Worm (Caenorhabditis elegans) whole organism, L2 larva: ENCODE results near the gene C46A5.6.

Experiments used
- R02D3.7 ChIP-seq: fragments of 150-350 bp; optimal IDR thresholded peaks from 2 replicates; lab custom pipeline; 2014; ENCODE audit warnings: missing biosample characterization, missing genetic modification characterization
- gmeb-1 ChIP-seq: fragments of 150-350 bp; optimal IDR thresholded peaks from 2 replicates; lab custom pipeline; 2014; ENCODE audit warnings: missing biosample characterization, missing genetic modification characterization
- lin-39 ChIP-seq: fragments of 150-350 bp; optimal IDR thresholded peaks from 2 replicates; lab custom pipeline; 2014; ENCODE audit warnings: missing biosample characterization, missing genetic modification reagents, missing genetic modification characterization
- lsy-2 ChIP-seq, 2 experiments: fragments of 150-350 bp in 1 of 2; sonication (generic microtip) in 1 of 2; optimal IDR thresholded peaks; 2 replicates each; lab custom pipeline; 2014 to 2017; ENCODE audit warnings: missing biosample characterization in 2 of 2, missing genetic modification characterization in 2 of 2
- nhr-237 ChIP-seq: fragments of 150-350 bp; optimal IDR thresholded peaks from 2 replicates; lab custom pipeline; 2014; ENCODE audit warnings: missing biosample characterization, missing genetic modification characterization
- nhr-25 ChIP-seq: fragments of 150-350 bp; sonication (generic microtip); optimal IDR thresholded peaks from 3 replicates; lab custom pipeline; 2014; ENCODE audit warnings: missing biosample characterization, missing genetic modification characterization
- sem-4 ChIP-seq: fragments of 150-350 bp; optimal IDR thresholded peaks from 2 replicates; lab custom pipeline; 2014; ENCODE audit warnings: missing biosample characterization, missing genetic modification reagents, missing genetic modification characterization
- unc-55 ChIP-seq: fragments of 150-350 bp; sonication (generic microtip); optimal IDR thresholded peaks from 3 replicates; lab custom pipeline; 2014; ENCODE audit warnings: missing biosample characterization, missing genetic modification reagents, missing genetic modification characterization
- unc-62 ChIP-seq: fragments of 150-350 bp; optimal IDR thresholded peaks from 2 replicates; lab custom pipeline; 2014; ENCODE audit warnings: missing biosample characterization, missing genetic modification reagents, missing genetic modification characterization
- ztf-11 ChIP-seq: sonication (generic microtip); optimal IDR thresholded peaks from 2 replicates; lab custom pipeline; 2017; ENCODE audit warnings: missing biosample characterization, missing genetic modification characterization

DNA sequence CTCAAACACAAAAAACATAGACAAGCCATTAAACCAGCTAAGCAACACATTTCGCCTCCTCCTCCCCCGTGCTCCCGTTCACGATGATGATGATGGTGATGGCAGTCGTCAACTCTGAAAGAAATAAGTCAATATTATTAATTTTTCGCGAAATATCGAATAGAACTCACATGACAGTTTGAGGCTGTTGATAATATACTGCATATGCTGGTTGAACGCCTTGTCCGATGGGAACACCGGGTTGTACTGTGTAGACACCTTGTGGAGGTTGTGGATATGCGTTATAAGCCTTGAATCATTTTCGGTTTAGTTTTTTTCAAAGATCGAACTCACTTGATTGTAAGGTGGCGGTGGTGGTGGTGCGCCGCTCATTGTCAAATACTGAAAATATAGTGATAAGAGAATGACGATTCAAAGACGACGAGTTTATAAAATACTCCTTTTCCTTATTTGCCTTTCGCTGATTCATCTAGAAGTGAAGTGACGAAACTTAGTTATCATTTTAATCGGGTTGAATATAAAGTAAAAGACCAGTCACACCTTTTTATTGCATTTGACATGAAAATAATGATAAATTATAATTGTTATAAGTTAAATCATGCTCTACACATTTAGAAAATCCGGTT lies 28.3 kb upstream of the C46A5.6 start, which contains the start of gene C33H5.13:
- TF ChIP-seq gmeb-1 (tag; lab: Kevin White, UChicago), result no peak
- no peak for TF ChIP-seq ztf-11 (tag; lab: Kevin White, UChicago)
- no peak for TF ChIP-seq nhr-25 (tag; lab: Kevin White, UChicago)
- no peak for TF ChIP-seq lin-39
- no peak for TF ChIP-seq lsy-2 (tag; optimal IDR thresholded peaks at IDR 0.05; lab: Kevin White, UChicago)
- no peak for TF ChIP-seq unc-62 (GFP tag; lab: Kevin White, UChicago)
- TF ChIP-seq nhr-237 (tag; lab: Kevin White, UChicago), result no peak
- TF ChIP-seq R02D3.7, result no peak
- TF ChIP-seq unc-55 (GFP tag; lab: Kevin White, UChicago), result no peak
- no peak for TF ChIP-seq sem-4 (tag; lab: Kevin White, UChicago)
